Fruit fly (Drosophila melanogaster) whole organism, embryonic: ENCODE measurements around the gene CG15818.

ENCODE experiments used
- B-H2 ChIP-seq: fragments of 200-800 bp; sonication (Bioruptor generic); optimal IDR thresholded peaks from 2 replicates; lab custom pipeline; 2018; ENCODE audit warnings: missing biosample characterization, mild to moderate bottlenecking, missing genetic modification characterization
- Bdp1 ChIP-seq: fragments of 200-800 bp; sonication (Bioruptor generic); optimal IDR thresholded peaks from 3 replicates; lab custom pipeline; 2016; ENCODE audit warnings: missing biosample characterization, missing genetic modification characterization
- CG10274 ChIP-seq: fragments of 200-800 bp; sonication (Bioruptor generic); optimal IDR thresholded peaks from 3 replicates; lab custom pipeline; 2017; ENCODE audit warnings: missing biosample characterization, mild to moderate bottlenecking, missing genetic modification characterization
- CG11560 ChIP-seq: fragments of 200-800 bp; sonication (Bioruptor generic); IDR thresholded peaks from 3 replicates; pipeline ENCODE4 v1.3.6; 2022; ENCODE audit warnings: missing biosample characterization, missing genetic modification characterization
- CG14710 ChIP-seq: fragments of 200-800 bp; sonication (Bioruptor generic); optimal IDR thresholded peaks from 3 replicates; lab custom pipeline; 2019; ENCODE audit warnings: missing biosample characterization, mild to moderate bottlenecking, missing genetic modification characterization, moderate library complexity
- CG16813 ChIP-seq: fragments of 200-800 bp; sonication (Bioruptor generic); IDR thresholded peaks from 3 replicates; pipeline ENCODE4 v1.3.6; 2022; ENCODE audit warnings: missing biosample characterization, missing genetic modification characterization; ENCODE audit not compliant: partially characterized antibody
- CG17802 ChIP-seq: fragments of 200-800 bp; sonication (Bioruptor generic); optimal IDR thresholded peaks from 2 replicates; lab custom pipeline; 2018; ENCODE audit warnings: missing biosample characterization, mild to moderate bottlenecking, missing genetic modification characterization, moderate library complexity
- CG1792 ChIP-seq: fragments of 200-800 bp; sonication (Bioruptor generic); optimal IDR thresholded peaks from 2 replicates; lab custom pipeline; 2016; ENCODE audit warnings: missing biosample characterization, missing genetic modification characterization
- CG18476 ChIP-seq: fragments of 200-800 bp; sonication (Bioruptor generic); optimal IDR thresholded peaks from 2 replicates; lab custom pipeline; 2016; ENCODE audit warnings: missing biosample characterization, mild to moderate bottlenecking, missing genetic modification characterization
- CG30403 ChIP-seq: fragments of 200-800 bp; sonication (Bioruptor generic); optimal IDR thresholded peaks from 3 replicates; lab custom pipeline; 2016; ENCODE audit warnings: missing biosample characterization, missing genetic modification characterization
- CG4730 ChIP-seq: fragments of 200-800 bp; sonication (Bioruptor generic); IDR thresholded peaks from 2 replicates; pipeline ENCODE4 v1.3.6; 2022; ENCODE audit warnings: missing biosample characterization, missing genetic modification characterization
- CG8089 ChIP-seq: fragments of 200-800 bp; sonication (Bioruptor generic); optimal IDR thresholded peaks from 3 replicates; lab custom pipeline; 2016; ENCODE audit warnings: missing biosample characterization, missing genetic modification characterization
- Chrac-16 ChIP-seq: fragments of 200-800 bp; sonication (Bioruptor generic); optimal IDR thresholded peaks from 3 replicates; lab custom pipeline; 2016; ENCODE audit warnings: missing biosample characterization, missing genetic modification characterization
- CkIIα-i1 ChIP-seq: fragments of 200-800 bp; sonication (Bioruptor generic); IDR thresholded peaks from 2 replicates; pipeline ENCODE4 v1.3.6; 2022; ENCODE audit warnings: missing biosample characterization, missing genetic modification characterization
- CoRest ChIP-seq: fragments of 200-800 bp; sonication (Bioruptor generic); optimal IDR thresholded peaks from 3 replicates; lab custom pipeline; 2018; ENCODE audit warnings: missing biosample characterization, mild to moderate bottlenecking, missing genetic modification characterization, moderate library complexity
- Dbx ChIP-seq: fragments of 200-800 bp; sonication (Bioruptor generic); IDR thresholded peaks from 3 replicates; pipeline ENCODE4 v1.3.6; 2022; ENCODE audit warnings: missing biosample characterization, missing genetic modification characterization
- Dll ChIP-seq: fragments of 200-800 bp; sonication (Bioruptor generic); IDR thresholded peaks from 4 replicates; pipeline ENCODE4 v1.3.6; 2022; ENCODE audit warnings: missing biosample characterization, missing genetic modification characterization; ENCODE audit not compliant: partially characterized antibody
- Dref ChIP-seq: fragments of 200-800 bp; sonication (Bioruptor generic); IDR thresholded peaks from 2 replicates; pipeline ENCODE4 v1.3.6; 2022; ENCODE audit warnings: missing biosample characterization, missing genetic modification characterization
- Drgx ChIP-seq: fragments of 200-800 bp; sonication (Bioruptor generic); IDR thresholded peaks from 2 replicates; pipeline ENCODE4 v1.3.6; 2022; ENCODE audit warnings: missing biosample characterization, missing genetic modification characterization
- HLH3B ChIP-seq: fragments of 200-800 bp; sonication (Bioruptor generic); IDR thresholded peaks from 2 replicates; pipeline ENCODE4 v1.3.6; 2022; ENCODE audit warnings: missing biosample characterization, missing genetic modification characterization
- HmgZ ChIP-seq: fragments of 200-800 bp; sonication (Bioruptor generic); optimal IDR thresholded peaks from 2 replicates; lab custom pipeline; 2018; ENCODE audit warnings: missing biosample characterization, mild to moderate bottlenecking, missing genetic modification characterization
- Mes4 ChIP-seq: fragments of 200-800 bp; sonication (Bioruptor generic); optimal IDR thresholded peaks from 2 replicates; lab custom pipeline; 2016; ENCODE audit warnings: missing biosample characterization, missing genetic modification characterization
- NK7.1 ChIP-seq: fragments of 200-800 bp; sonication (Bioruptor generic); optimal IDR thresholded peaks from 3 replicates; lab custom pipeline; 2016; ENCODE audit warnings: missing biosample characterization, missing genetic modification characterization
- Nf-YB ChIP-seq: fragments of 200-800 bp; sonication (Bioruptor generic); optimal IDR thresholded peaks from 3 replicates; lab custom pipeline; 2019; ENCODE audit warnings: missing biosample characterization, mild to moderate bottlenecking, missing genetic modification characterization, moderate library complexity
- PHDP ChIP-seq: fragments of 200-800 bp; sonication (Bioruptor generic); optimal IDR thresholded peaks from 3 replicates; lab custom pipeline; 2018; ENCODE audit warnings: missing biosample characterization, mild to moderate bottlenecking, missing genetic modification characterization, moderate library complexity
- Spps ChIP-seq: fragments of 200-800 bp; sonication (Bioruptor generic); optimal IDR thresholded peaks from 2 replicates; lab custom pipeline; 2018; ENCODE audit warnings: missing biosample characterization, mild to moderate bottlenecking, missing genetic modification characterization
- Ssrp ChIP-seq: fragments of 200-800 bp; sonication (Bioruptor generic); optimal IDR thresholded peaks from 2 replicates; lab custom pipeline; 2018; ENCODE audit warnings: missing biosample characterization, mild to moderate bottlenecking, missing genetic modification characterization, moderate library complexity
- Taf1 ChIP-seq: fragments of 200-800 bp; sonication (Bioruptor generic); IDR thresholded peaks from 2 replicates; pipeline ENCODE4 v1.3.6; 2022; ENCODE audit warnings: missing biosample characterization, missing genetic modification characterization
- Tbp ChIP-seq: fragments of >200 bp; optimal IDR thresholded peaks from 2 replicates; lab custom pipeline; 2018; ENCODE audit warnings: missing biosample characterization, missing genetic modification characterization
- Xrp1 ChIP-seq: fragments of 200-800 bp; sonication (Bioruptor generic); IDR thresholded peaks from 2 replicates; pipeline ENCODE4 v1.3.6; 2022; ENCODE audit warnings: missing biosample characterization, missing genetic modification characterization
- cato ChIP-seq: fragments of 200-800 bp; sonication (Bioruptor generic); optimal IDR thresholded peaks from 2 replicates; lab custom pipeline; 2016; ENCODE audit warnings: missing biosample characterization, missing genetic modification characterization, borderline replicate concordance
- dati ChIP-seq: fragments of 200-800 bp; sonication (Bioruptor generic); IDR thresholded peaks from 2 replicates; pipeline ENCODE4 v1.3.6; 2022; ENCODE audit warnings: missing biosample characterization, missing genetic modification characterization
- emc ChIP-seq: fragments of 200-800 bp; sonication (Bioruptor generic); optimal IDR thresholded peaks from 2 replicates; lab custom pipeline; 2016; ENCODE audit warnings: missing biosample characterization, missing genetic modification characterization
- ems ChIP-seq: fragments of 200-800 bp; sonication (Bioruptor generic); optimal IDR thresholded peaks from 3 replicates; lab custom pipeline; 2016; ENCODE audit warnings: missing biosample characterization, missing genetic modification characterization
- ewg ChIP-seq: fragments of 200-800 bp; sonication (Bioruptor generic); optimal IDR thresholded peaks from 3 replicates; lab custom pipeline; 2017; ENCODE audit warnings: mild to moderate bottlenecking, missing biosample characterization, missing genetic modification reagents, missing genetic modification characterization
- ftz-f1 ChIP-seq: fragments of 200-800 bp; sonication (Bioruptor generic); optimal IDR thresholded peaks from 2 replicates; lab custom pipeline; 2016; ENCODE audit warnings: missing biosample characterization, missing genetic modification characterization
- gcm2 ChIP-seq: fragments of 200-800 bp; sonication (Bioruptor generic); optimal IDR thresholded peaks from 2 replicates; lab custom pipeline; 2016; ENCODE audit warnings: missing biosample characterization, missing genetic modification characterization
- grau ChIP-seq: fragments of 200-800 bp; optimal IDR thresholded peaks from 3 replicates; lab custom pipeline; 2019; ENCODE audit warnings: missing biosample characterization, mild to moderate bottlenecking, missing genetic modification characterization, moderate library complexity
- gro ChIP-seq: fragments of 200-800 bp; sonication (Bioruptor generic); optimal IDR thresholded peaks from 2 replicates; lab custom pipeline; 2016; ENCODE audit warnings: missing biosample characterization, missing genetic modification characterization
- hbn ChIP-seq: fragments of 200-800 bp; sonication (Bioruptor generic); IDR thresholded peaks from 2 replicates; pipeline ENCODE4 v1.3.6; 2022; ENCODE audit warnings: missing biosample characterization, missing genetic modification characterization; ENCODE audit not compliant: partially characterized antibody
- hth ChIP-seq: fragments of >200 bp; optimal IDR thresholded peaks from 2 replicates; lab custom pipeline; 2017; ENCODE audit warnings: inconsistent platforms
- insv ChIP-seq, 2 experiments: fragments of 200-800 bp; sonication (Bioruptor generic); optimal IDR thresholded peaks; 3 replicates each; lab custom pipeline; 2016 to 2018; ENCODE audit warnings: missing biosample characterization in 2 of 2, missing genetic modification characterization in 2 of 2
- luna ChIP-seq: fragments of 200-800 bp; sonication (Bioruptor generic); optimal IDR thresholded peaks from 2 replicates; lab custom pipeline; 2016; ENCODE audit warnings: missing biosample characterization, missing genetic modification characterization
- nerfin-1 ChIP-seq: fragments of 200-800 bp; sonication (Bioruptor generic); optimal IDR thresholded peaks from 3 replicates; lab custom pipeline; 2019; ENCODE audit warnings: missing biosample characterization, mild to moderate bottlenecking, missing genetic modification characterization, moderate library complexity
- nmo ChIP-seq: fragments of 200-800 bp; sonication (Bioruptor generic); optimal IDR thresholded peaks from 2 replicates; lab custom pipeline; 2018; ENCODE audit warnings: missing biosample characterization, mild to moderate bottlenecking, missing genetic modification characterization, moderate library complexity
- pb ChIP-seq: fragments of 200-800 bp; sonication (Bioruptor generic); optimal IDR thresholded peaks from 3 replicates; lab custom pipeline; 2016; ENCODE audit warnings: missing biosample characterization, missing genetic modification characterization
- rib ChIP-seq: fragments of 200-800 bp; sonication (Bioruptor generic); IDR thresholded peaks from 2 replicates; pipeline ENCODE4 v1.3.6; 2022; ENCODE audit warnings: missing biosample characterization, missing genetic modification characterization
- sens ChIP-seq: fragments of 200-800 bp; sonication (Bioruptor generic); peaks from one replicate; lab custom pipeline; 2016; ENCODE audit warnings: missing biosample characterization, missing genetic modification characterization
- stc ChIP-seq: fragments of 200-800 bp; sonication (Bioruptor generic); IDR thresholded peaks from 2 replicates; pipeline ENCODE4 v1.3.6; 2022; ENCODE audit warnings: missing biosample characterization, missing genetic modification characterization

Gene CG15818

dm6 chr2L:7420305-7421287 lies 9.9 kb downstream of the CG15818 start (continued):
- no peak for TF ChIP-seq ftz-f1 (GFP tag; lab: Kevin White, UChicago)
- no peak for TF ChIP-seq Dref (GFP tag; lab: Robert Waterston, UW)
- peak; percentile 50 for TF ChIP-seq NK7.1 (GFP tag; lab: Kevin White, UChicago)
- no peak for TF ChIP-seq Tbp (GFP tag; lab: Kevin White, UChicago)
- peak; percentile 63 for TF ChIP-seq Chrac-16 (GFP tag; lab: Kevin White, UChicago)
- no peak for TF ChIP-seq hth
- TF ChIP-seq CG18476 (GFP tag; lab: Kevin White, UChicago), result no peak
- TF ChIP-seq luna (GFP tag; lab: Kevin White, UChicago), result peak; percentile 52
- no peak for TF ChIP-seq nerfin-1 (tag; lab: Kevin White, UChicago)
- peak; percentile 79 for TF ChIP-seq rib (GFP tag; lab: Robert Waterston, UW)
- TF ChIP-seq pb (GFP tag; lab: Kevin White, UChicago), result peak; percentile 28
- peak; percentile 72 for TF ChIP-seq CG1792 (GFP tag; lab: Kevin White, UChicago)
- peak; percentile 43; the same call in 1 of the 3 replicates for TF ChIP-seq CG11560 (tag; lab: Robert Waterston, UW)
- TF ChIP-seq Mes4 (GFP tag; lab: Kevin White, UChicago), result peak; percentile 2
- no peak for TF ChIP-seq insv (GFP tag; optimal IDR thresholded peaks at IDR 0.05; lab: Kevin White, UChicago)
- TF ChIP-seq PHDP, result peak; percentile 73
- TF ChIP-seq CG14710, result peak; percentile 8
- TF ChIP-seq gcm2, result peak; percentile 14
- no peak for TF ChIP-seq Ssrp (tag; lab: Kevin White, UChicago)
- TF ChIP-seq CkIIα-i1 (GFP tag; lab: Robert Waterston, UW), result 0 out of 2 replicates have a peak, but pooled peaks have one; percentile 4
- TF ChIP-seq CG17802 (tag; lab: Kevin White, UChicago), result no peak
- TF ChIP-seq CoRest (tag; lab: Kevin White, UChicago), result peak; percentile 37
- peak; percentile 16 for TF ChIP-seq nmo (GFP tag; lab: Kevin White, UChicago)
- peak; percentile 90 for TF ChIP-seq sens (GFP tag; lab: Kevin White, UChicago)
- TF ChIP-seq Xrp1, result peak; percentile 65
- TF ChIP-seq dati (GFP tag; lab: Robert Waterston, UW), result peak; percentile 44; the same call in 1 of the 2 replicates
- no peak for TF ChIP-seq CG16813
- TF ChIP-seq Taf1 (GFP tag; lab: Robert Waterston, UW), result peak; percentile 80
- TF ChIP-seq Nf-YB (GFP tag; lab: Kevin White, UChicago), result peak; percentile 11
- peak; percentile 35 for TF ChIP-seq Bdp1 (GFP tag; lab: Kevin White, UChicago)
- TF ChIP-seq Dbx (GFP tag; lab: Robert Waterston, UW), result peak; percentile 88
- peak; percentile 69 for TF ChIP-seq HmgZ (tag; lab: Kevin White, UChicago)
- peak; percentile 71 for TF ChIP-seq Drgx (GFP tag; lab: Robert Waterston, UW)
- peak; percentile 64 for TF ChIP-seq ems (GFP tag; lab: Kevin White, UChicago)
- TF ChIP-seq HLH3B (GFP tag; lab: Robert Waterston, UW), result peak; percentile 79
- TF ChIP-seq CG10274 (GFP tag; lab: Kevin White, UChicago), result peak; percentile 4
- TF ChIP-seq hbn, result no peak
- no peak for TF ChIP-seq Dll (GFP tag; lab: Robert Waterston, UW)
- TF ChIP-seq ewg, result no peak
- no peak for TF ChIP-seq Spps (tag; lab: Kevin White, UChicago)
- peak; percentile 75 for TF ChIP-seq grau
- peak; percentile 78 for TF ChIP-seq CG30403 (GFP tag; lab: Kevin White, UChicago)
- TF ChIP-seq gro (GFP tag; lab: Kevin White, UChicago), result peak; percentile 67
- TF ChIP-seq emc, result peak; percentile 45
- no peak for TF ChIP-seq stc
- TF ChIP-seq CG4730 (GFP tag; lab: Robert Waterston, UW), result no peak; the same call in 1 of the 2 replicates
- TF ChIP-seq cato (GFP tag; lab: Kevin White, UChicago), result peak; percentile 42
- no peak for TF ChIP-seq B-H2 (GFP tag; lab: Kevin White, UChicago)
- peak; percentile 42 for TF ChIP-seq CG8089 (GFP tag; lab: Kevin White, UChicago)
